Worm (Caenorhabditis elegans) whole organism, late embryonic: Measurements from ENCODE around the gene oig-3.

ENCODE experiments used
- C38D4.7 ChIP-seq: fragments of 200-800 bp; sonication (Bioruptor generic); optimal IDR thresholded peaks from 2 replicates; lab custom pipeline; 2018; ENCODE audit warnings: mild to moderate bottlenecking, missing genetic modification characterization, moderate library complexity, missing compliant biosample characterization
- F13H6.1 ChIP-seq: sonication (generic microtip); optimal IDR thresholded peaks from 2 replicates; lab custom pipeline; 2016; ENCODE audit warnings: missing genetic modification characterization, missing compliant biosample characterization
- K09A11.1 ChIP-seq: sonication (generic microtip); optimal IDR thresholded peaks from 2 replicates; lab custom pipeline; 2017; ENCODE audit warnings: antibody characterized with exemption, mild to moderate bottlenecking, missing genetic modification characterization, missing compliant biosample characterization; ENCODE audit not compliant: insufficient read depth
- Y22D7AL.16 ChIP-seq: sonication (generic microtip); optimal IDR thresholded peaks from 2 replicates; lab custom pipeline; 2016; ENCODE audit warnings: missing genetic modification characterization, missing compliant biosample characterization
- ceh-18 ChIP-seq: sonication (generic microtip); optimal IDR thresholded peaks from 2 replicates; lab custom pipeline; 2016; ENCODE audit warnings: missing genetic modification characterization, missing compliant biosample characterization
- ceh-22 ChIP-seq: sonication (generic microtip); optimal IDR thresholded peaks from 2 replicates; lab custom pipeline; 2017; ENCODE audit warnings: missing biosample characterization, missing genetic modification characterization
- ceh-24 ChIP-seq: sonication (generic microtip); optimal IDR thresholded peaks from 2 replicates; lab custom pipeline; 2016; ENCODE audit warnings: mild to moderate bottlenecking, missing genetic modification characterization, missing compliant biosample characterization
- ceh-31 ChIP-seq: sonication (generic microtip); optimal IDR thresholded peaks from 2 replicates; lab custom pipeline; 2016; ENCODE audit warnings: missing genetic modification characterization, missing compliant biosample characterization
- ceh-6 ChIP-seq: fragments of 200-800 bp; sonication (Bioruptor generic); optimal IDR thresholded peaks from 2 replicates; lab custom pipeline; 2018; ENCODE audit warnings: mild to moderate bottlenecking, missing genetic modification characterization, missing compliant biosample characterization
- che-1 ChIP-seq: sonication (generic microtip); optimal IDR thresholded peaks from 2 replicates; lab custom pipeline; 2016; ENCODE audit warnings: mild to moderate bottlenecking, missing genetic modification characterization, missing compliant biosample characterization
- elt-2 ChIP-seq: sonication (generic microtip); optimal IDR thresholded peaks from 2 replicates; lab custom pipeline; 2016; ENCODE audit warnings: missing genetic modification reagents, missing genetic modification characterization, missing compliant biosample characterization
- elt-4 ChIP-seq: sonication (generic microtip); optimal IDR thresholded peaks from 2 replicates; lab custom pipeline; 2016; ENCODE audit warnings: missing genetic modification characterization, missing compliant biosample characterization
- eyg-1 ChIP-seq: sonication (generic microtip); optimal IDR thresholded peaks from 2 replicates; lab custom pipeline; 2016; ENCODE audit warnings: missing genotype, missing genetic modification characterization, missing compliant biosample characterization
- fax-1 ChIP-seq: sonication (generic microtip); optimal IDR thresholded peaks from 2 replicates; lab custom pipeline; 2016; ENCODE audit warnings: missing genotype, missing genetic modification characterization, missing compliant biosample characterization
- fkh-10 ChIP-seq: fragments of 150-350 bp; optimal IDR thresholded peaks from 2 replicates; lab custom pipeline; 2014; ENCODE audit warnings: missing biosample characterization, missing genetic modification reagents, missing genetic modification characterization
- hlh-13 ChIP-seq: fragments of 200-800 bp; sonication (Bioruptor generic); optimal IDR thresholded peaks from 2 replicates; lab custom pipeline; 2018; ENCODE audit warnings: mild to moderate bottlenecking, missing genetic modification characterization, missing compliant biosample characterization
- hlh-30 ChIP-seq: sonication (generic microtip); optimal IDR thresholded peaks from 2 replicates; lab custom pipeline; 2017; ENCODE audit warnings: antibody characterized with exemption, missing genetic modification characterization, missing compliant biosample characterization; ENCODE audit not compliant: insufficient read depth
- hlh-6 ChIP-seq: sonication (generic microtip); optimal IDR thresholded peaks from 2 replicates; lab custom pipeline; 2016; ENCODE audit warnings: missing genotype, missing genetic modification characterization, missing compliant biosample characterization
- madf-2 ChIP-seq: sonication (generic microtip); optimal IDR thresholded peaks from 2 replicates; lab custom pipeline; 2017; ENCODE audit warnings: missing genetic modification characterization, missing compliant biosample characterization
- mec-3 ChIP-seq: sonication (generic microtip); optimal IDR thresholded peaks from 2 replicates; lab custom pipeline; 2016; ENCODE audit warnings: borderline replicate concordance, missing genetic modification characterization, missing compliant biosample characterization
- nfya-1 ChIP-seq: sonication (generic microtip); optimal IDR thresholded peaks from 2 replicates; lab custom pipeline; 2017; ENCODE audit warnings: missing genetic modification characterization, mild to moderate bottlenecking, missing compliant biosample characterization, antibody characterized with exemption, moderate library complexity
- odd-2 ChIP-seq: sonication (generic microtip); optimal IDR thresholded peaks from 2 replicates; lab custom pipeline; 2017; ENCODE audit warnings: antibody characterized with exemption, mild to moderate bottlenecking, missing genetic modification characterization, missing compliant biosample characterization
- pag-3 ChIP-seq: sonication (generic microtip); optimal IDR thresholded peaks from 2 replicates; lab custom pipeline; 2016; ENCODE audit warnings: missing compliant biosample characterization, missing genetic modification characterization, borderline replicate concordance
- pax-1 ChIP-seq: fragments of 150-350 bp; optimal IDR thresholded peaks from 2 replicates; lab custom pipeline; 2014; ENCODE audit warnings: missing biosample characterization, missing genetic modification characterization
- pha-2 ChIP-seq: sonication (generic microtip); optimal IDR thresholded peaks from 2 replicates; lab custom pipeline; 2017; ENCODE audit warnings: mild to moderate bottlenecking, missing genetic modification characterization, missing compliant biosample characterization
- pqm-1 ChIP-seq: sonication (generic microtip); optimal IDR thresholded peaks from 2 replicates; lab custom pipeline; 2016; ENCODE audit warnings: missing genetic modification characterization, missing compliant biosample characterization
- ref-2 ChIP-seq: sonication (generic microtip); optimal IDR thresholded peaks from 2 replicates; lab custom pipeline; 2016; ENCODE audit warnings: missing genetic modification characterization, missing compliant biosample characterization
- rnt-1 ChIP-seq: sonication (generic microtip); optimal IDR thresholded peaks from 2 replicates; lab custom pipeline; 2016; ENCODE audit warnings: missing genetic modification characterization, missing compliant biosample characterization
- sox-2 ChIP-seq: fragments of 200-800 bp; sonication (Bioruptor generic); IDR thresholded peaks from 2 replicates; pipeline ENCODE4 v1.3.6; 2022; ENCODE audit warnings: missing genetic modification reagents, missing genetic modification characterization, missing compliant biosample characterization
- syd-9 ChIP-seq: sonication (generic microtip); optimal IDR thresholded peaks from 2 replicates; lab custom pipeline; 2016; ENCODE audit warnings: mild to moderate bottlenecking, missing genetic modification characterization, moderate library complexity, missing compliant biosample characterization
- tbx-7 ChIP-seq: sonication (generic microtip); optimal IDR thresholded peaks from 2 replicates; lab custom pipeline; 2016; ENCODE audit warnings: missing genotype, missing genetic modification characterization, missing compliant biosample characterization
- ttx-3 ChIP-seq: sonication (generic microtip); optimal IDR thresholded peaks from 2 replicates; lab custom pipeline; 2016; ENCODE audit warnings: missing genetic modification reagents, missing genetic modification characterization, missing compliant biosample characterization
- unc-3 ChIP-seq, 2 experiments: fragments of 200-800 bp in 1 of 2; sonication (Bioruptor generic) in 1 of 2; sonication (generic microtip) in 1 of 2; conservative IDR thresholded peaks in 1 of 2; optimal IDR thresholded peaks in 1 of 2; 2 replicates each; pipeline versions ENCODE4 v1.3.6 to Lab custom; 2016 to 2022; ENCODE audit warnings: missing compliant biosample characterization in 2 of 2, missing genetic modification characterization in 2 of 2, missing genetic modification reagents in 1 of 2
- unc-42 ChIP-seq: sonication (generic microtip); optimal IDR thresholded peaks from 2 replicates; lab custom pipeline; 2016; ENCODE audit warnings: missing genotype, missing genetic modification characterization, missing compliant biosample characterization
- unc-55 ChIP-seq: sonication (generic microtip); optimal IDR thresholded peaks from 2 replicates; lab custom pipeline; 2017; ENCODE audit warnings: missing biosample characterization, missing genetic modification reagents, missing genetic modification characterization
- unc-86 ChIP-seq: sonication (generic microtip); optimal IDR thresholded peaks from 2 replicates; lab custom pipeline; 2016; ENCODE audit warnings: missing genetic modification characterization, missing compliant biosample characterization
- zip-5 ChIP-seq: sonication (generic microtip); optimal IDR thresholded peaks from 2 replicates; lab custom pipeline; 2016; ENCODE audit warnings: missing genetic modification characterization, missing compliant biosample characterization

The oig-3 gene

ce11 chrV:14685435-14686058, 43.9 kb upstream of the oig-3 start, which contains the start of gene C47E8.4 (continued):
- TF ChIP-seq ceh-22 (tag; lab: Kevin White, UChicago) (no peak), ceh-31 (tag; lab: Kevin White, UChicago) (peak; percentile 98), ceh-6 (GFP tag; lab: Kevin White, UChicago) (no peak), ceh-24 (tag; lab: Kevin White, UChicago) (no peak), unc-3 (GFP tag; conservative IDR thresholded peaks at IDR 0.05; lab: Robert Waterston, UW) (0 out of 2 replicates have a peak, but pooled peaks have one; percentile 17), unc-3 (tag; optimal IDR thresholded peaks at IDR 0.05; lab: Kevin White, UChicago) (peak; percentile 72), sox-2 (GFP tag; lab: Robert Waterston, UW) (peak; percentile 49), eyg-1 (tag; lab: Kevin White, UChicago) (peak; percentile 78), K09A11.1 (tag; lab: Kevin White, UChicago) (peak; percentile 25), unc-86 (tag; lab: Kevin White, UChicago) (peak; percentile 82), fax-1 (tag; lab: Kevin White, UChicago) (peak; percentile 73), F13H6.1 (tag; lab: Kevin White, UChicago) (peak; percentile 88), C38D4.7 (GFP tag; lab: Kevin White, UChicago) (no peak), rnt-1 (tag; lab: Kevin White, UChicago) (peak; percentile 93), pag-3 (no peak), fkh-10 (GFP tag; lab: Kevin White, UChicago) (peak; percentile 30), hlh-6 (no peak), elt-4 (tag; lab: Kevin White, UChicago) (no peak), pha-2 (tag; lab: Kevin White, UChicago) (peak; percentile 52), Y22D7AL.16 (tag; lab: Kevin White, UChicago) (no peak), nfya-1 (peak; percentile 100), ref-2 (tag; lab: Kevin White, UChicago) (peak; percentile 98), odd-2 (tag; lab: Kevin White, UChicago) (no peak), madf-2 (tag; lab: Kevin White, UChicago) (no peak), ttx-3 (tag; lab: Kevin White, UChicago) (peak; percentile 47), tbx-7 (tag; lab: Kevin White, UChicago) (peak; percentile 95), unc-42 (peak; percentile 96), hlh-30 (tag; lab: Kevin White, UChicago) (peak; percentile 33), elt-2 (tag; lab: Kevin White, UChicago) (peak; percentile 85), hlh-13 (no peak), syd-9 (tag; lab: Kevin White, UChicago) (peak; percentile 53), unc-55 (GFP tag; lab: Kevin White, UChicago) (peak; percentile 81), che-1 (tag; lab: Kevin White, UChicago) (peak; percentile 6), pqm-1 (tag; lab: Kevin White, UChicago) (peak; percentile 85), pax-1 (tag; lab: Kevin White, UChicago) (peak; percentile 87)

DNA sequence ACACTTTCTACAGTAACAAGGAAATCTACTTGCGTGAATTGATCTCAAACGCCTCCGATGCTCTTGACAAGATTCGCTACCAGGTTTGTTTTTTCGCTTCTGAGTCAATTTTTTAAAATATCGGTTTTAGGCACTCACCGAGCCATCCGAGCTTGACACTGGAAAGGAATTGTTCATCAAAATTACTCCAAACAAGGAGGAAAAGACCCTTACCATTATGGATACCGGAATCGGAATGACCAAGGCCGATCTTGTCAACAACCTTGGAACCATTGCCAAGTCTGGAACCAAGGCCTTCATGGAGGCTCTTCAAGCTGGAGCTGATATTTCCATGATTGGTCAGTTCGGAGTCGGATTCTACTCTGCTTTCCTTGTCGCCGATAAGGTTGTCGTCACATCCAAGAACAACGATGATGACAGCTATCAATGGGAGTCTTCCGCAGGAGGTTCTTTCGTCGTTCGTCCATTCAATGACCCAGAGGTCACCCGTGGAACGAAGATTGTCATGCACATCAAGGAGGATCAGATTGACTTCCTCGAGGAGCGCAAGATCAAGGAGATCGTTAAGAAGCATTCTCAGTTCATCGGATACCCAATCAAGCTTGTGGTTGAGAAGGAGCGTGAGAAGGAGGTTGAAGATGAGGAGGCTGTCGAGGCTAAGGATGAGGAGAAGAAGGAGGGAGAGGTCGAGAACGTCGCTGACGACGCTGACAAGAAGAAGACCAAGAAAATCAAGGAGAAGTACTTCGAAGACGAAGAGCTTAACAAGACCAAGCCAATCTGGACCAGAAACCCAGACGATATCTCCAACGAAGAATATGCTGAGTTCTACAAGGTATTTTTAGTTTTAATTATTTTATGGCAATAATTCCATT, 43.0 kb upstream of the oig-3 start:
- TF ChIP-seq ceh-18: no peak
- TF ChIP-seq hlh-6: peak; percentile 8
- TF ChIP-seq elt-4 (tag; lab: Kevin White, UChicago): no peak
- TF ChIP-seq mec-3 (tag; lab: Kevin White, UChicago): no peak
- TF ChIP-seq zip-5: no peak
- peak; percentile 4 for TF ChIP-seq pqm-1 (tag; lab: Kevin White, UChicago)
